Fruit fly (Drosophila melanogaster) whole organism, pupa: ENCODE data around the gene ham.

Source experiments
- CG10348 ChIP-seq: fragments of 200-800 bp; sonication (Bioruptor generic); IDR thresholded peaks from 2 replicates; pipeline ENCODE4 v1.3.6; 2022; ENCODE audit warnings: missing biosample characterization, missing genetic modification characterization
- CG12605 ChIP-seq: fragments of 200-800 bp; sonication (Bioruptor generic); IDR thresholded peaks from 2 replicates; pipeline ENCODE4 v1.3.6; 2022; ENCODE audit warnings: missing biosample characterization, missing genetic modification characterization
- CG13204 ChIP-seq: fragments of 200-800 bp; sonication (Bioruptor generic); optimal IDR thresholded peaks from 2 replicates; lab custom pipeline; 2018; ENCODE audit warnings: missing biosample characterization, mild to moderate bottlenecking, missing genetic modification characterization, moderate library complexity
- CG14655 ChIP-seq: fragments of 200-800 bp; sonication (Bioruptor generic); optimal IDR thresholded peaks from 3 replicates; lab custom pipeline; 2017; ENCODE audit warnings: mild to moderate bottlenecking, missing biosample characterization, missing genetic modification reagents, missing genetic modification characterization
- CG15710 ChIP-seq: fragments of 200-800 bp; sonication (Bioruptor generic); optimal IDR thresholded peaks from 2 replicates; lab custom pipeline; 2018; ENCODE audit warnings: missing biosample characterization, mild to moderate bottlenecking, missing genetic modification characterization, moderate library complexity
- CG17806 ChIP-seq: fragments of 200-800 bp; sonication (Bioruptor generic); optimal IDR thresholded peaks from 2 replicates; lab custom pipeline; 2018; ENCODE audit warnings: missing biosample characterization, mild to moderate bottlenecking, missing genetic modification characterization, moderate library complexity
- CG32121 ChIP-seq: fragments of 200-800 bp; sonication (Bioruptor generic); IDR thresholded peaks from 2 replicates; pipeline ENCODE4 v1.3.6; 2022; ENCODE audit warnings: missing biosample characterization, missing genetic modification characterization
- CG34367 ChIP-seq: fragments of 200-800 bp; sonication (Bioruptor generic); optimal IDR thresholded peaks from 2 replicates; lab custom pipeline; 2018; ENCODE audit warnings: missing biosample characterization, mild to moderate bottlenecking, missing genetic modification characterization
- CG4496 ChIP-seq: fragments of 200-800 bp; sonication (Bioruptor generic); IDR thresholded peaks from 3 replicates; pipeline ENCODE4 v1.3.6; 2022; ENCODE audit warnings: missing biosample characterization, missing genetic modification characterization
- CG8159 ChIP-seq: fragments of 200-800 bp; sonication (Bioruptor generic); optimal IDR thresholded peaks from 3 replicates; lab custom pipeline; 2018; ENCODE audit warnings: missing biosample characterization, mild to moderate bottlenecking, missing genetic modification characterization, moderate library complexity
- CG8301 ChIP-seq: fragments of 200-800 bp; sonication (Bioruptor generic); optimal IDR thresholded peaks from 2 replicates; lab custom pipeline; 2018; ENCODE audit warnings: missing biosample characterization, mild to moderate bottlenecking, missing genetic modification characterization
- CG9948 ChIP-seq: fragments of 200-800 bp; sonication (Bioruptor generic); optimal IDR thresholded peaks from 2 replicates; lab custom pipeline; 2018; ENCODE audit warnings: missing biosample characterization, mild to moderate bottlenecking, missing genetic modification characterization, moderate library complexity
- D1 ChIP-seq: fragments of 200-800 bp; sonication (Bioruptor generic); optimal IDR thresholded peaks from 2 replicates; lab custom pipeline; 2018; ENCODE audit warnings: missing biosample characterization, mild to moderate bottlenecking, missing genetic modification characterization, moderate library complexity
- EcR ChIP-seq: fragments of 200-800 bp; sonication (Bioruptor generic); optimal IDR thresholded peaks from 3 replicates; lab custom pipeline; 2019; ENCODE audit warnings: missing biosample characterization, missing genetic modification characterization, mild to moderate bottlenecking, moderate library complexity, missing genetic modification reagents
- Ets98B ChIP-seq: fragments of 200-800 bp; sonication (Bioruptor generic); IDR thresholded peaks from 2 replicates; pipeline ENCODE4 v1.3.6; 2022; ENCODE audit warnings: missing biosample characterization, missing genetic modification characterization
- Pif1A ChIP-seq: fragments of 200-800 bp; sonication (Bioruptor generic); optimal IDR thresholded peaks from 3 replicates; lab custom pipeline; 2016; ENCODE audit warnings: missing biosample characterization, missing genetic modification characterization
- Pif1B ChIP-seq: fragments of 200-800 bp; sonication (Bioruptor generic); optimal IDR thresholded peaks from 3 replicates; lab custom pipeline; 2016; ENCODE audit warnings: missing biosample characterization, missing genetic modification characterization
- Snoo ChIP-seq: fragments of 200-800 bp; sonication (Bioruptor generic); optimal IDR thresholded peaks from 3 replicates; lab custom pipeline; 2017; ENCODE audit warnings: missing biosample characterization, mild to moderate bottlenecking, missing genetic modification characterization, inconsistent platforms
- fd96Ca ChIP-seq: fragments of 200-800 bp; sonication (Bioruptor generic); IDR thresholded peaks from 3 replicates; pipeline ENCODE4 v1.3.6; 2022; ENCODE audit warnings: missing biosample characterization, missing genetic modification characterization
- gl ChIP-seq: fragments of 200-800 bp; sonication (Bioruptor generic); optimal IDR thresholded peaks from 2 replicates; lab custom pipeline; 2018; ENCODE audit warnings: missing biosample characterization, mild to moderate bottlenecking, missing genetic modification characterization
- rn ChIP-seq: fragments of 200-800 bp; sonication (Bioruptor generic); IDR thresholded peaks from 2 replicates; pipeline ENCODE4 v1.3.6; 2022; ENCODE audit warnings: missing biosample characterization, missing genetic modification characterization

The ham gene

DNA sequence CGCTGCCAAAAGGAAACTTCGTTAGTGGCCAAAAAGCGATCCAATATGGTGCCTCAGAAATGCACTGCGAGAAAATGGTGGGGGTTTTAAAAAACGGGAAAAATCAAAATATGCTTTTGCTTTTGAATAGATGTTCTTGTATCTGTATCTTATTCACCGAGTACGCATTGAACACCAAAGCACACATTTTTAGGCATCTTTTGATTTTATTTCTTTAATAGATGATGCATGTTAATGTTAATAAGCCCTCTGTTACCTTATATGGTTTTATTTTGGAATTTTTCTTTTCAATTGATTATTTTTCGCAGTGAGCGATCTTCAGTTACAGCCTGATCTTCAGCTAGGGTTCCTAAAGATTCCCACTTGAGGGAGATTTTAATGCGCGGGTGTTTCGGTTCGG is 48.8 kb downstream of the ham start:
- TF ChIP-seq CG34367 (tag; lab: Kevin White, UChicago) (no peak), CG9948 (peak; percentile 31), CG17806 (tag; lab: Kevin White, UChicago) (peak; percentile 15), CG32121 (GFP tag; lab: Robert Waterston, UW) (peak; percentile 75; the same call in 1 of the 2 replicates), CG13204 (GFP tag; lab: Kevin White, UChicago) (no peak), Snoo (tag; lab: Kevin White, UChicago) (no peak), Pif1B (peak; percentile 37), CG14655 (GFP tag; lab: Kevin White, UChicago) (peak; percentile 80), D1 (tag; lab: Kevin White, UChicago) (no peak), rn (no peak), Pif1A (peak; percentile 32), CG15710 (tag; lab: Kevin White, UChicago) (no peak), CG8159 (tag; lab: Kevin White, UChicago) (peak; percentile 18), Ets98B (GFP tag; lab: Robert Waterston, UW) (peak; percentile 56), fd96Ca (peak; percentile 70; the same call in 2 of the 3 replicates), EcR (GFP tag; lab: Kevin White, UChicago) (no peak), gl (tag; lab: Kevin White, UChicago) (no peak), CG4496 (GFP tag; lab: Robert Waterston, UW) (peak; percentile 63), CG12605 (GFP tag; lab: Robert Waterston, UW) (0 out of 2 replicates have a peak, but pooled peaks have one; percentile 22), CG10348 (GFP tag; lab: Robert Waterston, UW) (peak; percentile 60; the same call in 1 of the 2 replicates), CG8301 (tag; lab: Kevin White, UChicago) (peak; percentile 70)

dm6 chr2L:18742710-18743109 is 50.0 kb downstream of the ham start:
- no peak for TF ChIP-seq gl (tag; lab: Kevin White, UChicago)
- TF ChIP-seq CG32121 (GFP tag; lab: Robert Waterston, UW) = peak; percentile 24; the same call in 1 of the 2 replicates
- TF ChIP-seq D1 (tag; lab: Kevin White, UChicago) = no peak
- TF ChIP-seq CG34367 (tag; lab: Kevin White, UChicago) = no peak
- TF ChIP-seq CG14655 (GFP tag; lab: Kevin White, UChicago) = peak; percentile 54

- no peak for TF ChIP-seq CG13204 (GFP tag; lab: Kevin White, UChicago)
- TF ChIP-seq fd96Ca = no peak
- TF ChIP-seq CG10348 (GFP tag; lab: Robert Waterston, UW) = no peak
- TF ChIP-seq CG9948 = no peak
- TF ChIP-seq CG17806 (tag; lab: Kevin White, UChicago) = no peak
- TF ChIP-seq CG4496 (GFP tag; lab: Robert Waterston, UW) = no peak
- TF ChIP-seq D1 (tag; lab: Kevin White, UChicago) = no peak
- no peak for TF ChIP-seq CG8301 (tag; lab: Kevin White, UChicago)
- no peak for TF ChIP-seq CG32121 (GFP tag; lab: Robert Waterston, UW)
- no peak for TF ChIP-seq CG14655 (GFP tag; lab: Kevin White, UChicago)
- no peak for TF ChIP-seq Pif1A
- no peak for TF ChIP-seq rn
- no peak for TF ChIP-seq Snoo (tag; lab: Kevin White, UChicago)
- TF ChIP-seq gl (tag; lab: Kevin White, UChicago) = no peak
- no peak for TF ChIP-seq Ets98B (GFP tag; lab: Robert Waterston, UW)
- TF ChIP-seq Pif1B = no peak
- TF ChIP-seq CG34367 (tag; lab: Kevin White, UChicago) = no peak
- TF ChIP-seq CG12605 (GFP tag; lab: Robert Waterston, UW) = no peak
- TF ChIP-seq CG15710 (tag; lab: Kevin White, UChicago) = no peak
Measured at dm6 chr2L:18740010-18740409, 52.7 kb downstream of the ham start, which contains the start of the genes CG42752 and CG15167. TSS of gene CG42752 (minus strand) at chr2L:18740110. TSS of gene CG15167 (plus strand) at chr2L:18740358.

dm6 chr2L:18737239-18737638 is 55.5 kb downstream of the ham start:
- TF ChIP-seq Pif1B (no peak), CG32121 (GFP tag; lab: Robert Waterston, UW) (0 out of 2 replicates have a peak, but pooled peaks have one; percentile 38)

DNA sequence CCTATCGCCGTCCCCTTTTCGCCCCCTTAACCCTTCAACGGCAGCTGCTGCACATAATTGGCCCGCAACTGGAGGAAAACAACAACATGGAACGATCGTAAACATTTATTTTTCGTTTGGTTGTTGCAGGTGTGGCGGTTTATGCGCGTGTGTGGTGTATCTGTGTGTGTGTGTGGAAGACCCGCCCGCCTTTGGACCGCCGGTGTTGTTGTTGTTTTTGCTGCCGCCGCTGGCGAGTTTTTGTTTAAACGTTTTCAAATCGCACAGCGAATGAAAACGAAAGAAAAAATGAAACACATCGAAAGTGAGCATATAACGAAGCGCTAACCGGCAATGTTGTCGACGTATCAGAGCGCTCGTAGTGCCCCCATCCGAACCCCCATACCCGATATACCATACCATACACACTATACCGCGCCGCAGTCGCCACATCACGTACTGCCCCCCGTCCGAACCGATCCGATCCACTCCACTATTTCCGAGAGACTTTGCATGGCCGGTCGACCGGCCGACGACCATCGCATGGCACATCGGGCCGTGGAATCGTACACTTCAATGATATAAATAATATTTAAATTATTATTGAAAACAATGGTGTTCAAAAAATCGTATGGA is 57.0 kb downstream of the ham start:
- TF ChIP-seq CG12605 (GFP tag; lab: Robert Waterston, UW) (peak; percentile 10; the same call in 1 of the 2 replicates), CG8159 (tag; lab: Kevin White, UChicago) (no peak), CG32121 (GFP tag; lab: Robert Waterston, UW) (peak; percentile 7; the same call in 1 of the 2 replicates), CG15710 (tag; lab: Kevin White, UChicago) (no peak), CG17806 (tag; lab: Kevin White, UChicago) (no peak), CG13204 (GFP tag; lab: Kevin White, UChicago) (peak; percentile 45), Snoo (tag; lab: Kevin White, UChicago) (no peak), D1 (tag; lab: Kevin White, UChicago) (no peak), CG9948 (no peak), fd96Ca (0 out of 3 replicates have a peak, but pooled peaks have one; percentile 33), CG10348 (GFP tag; lab: Robert Waterston, UW) (0 out of 2 replicates have a peak, but pooled peaks have one; percentile 35), Ets98B (GFP tag; lab: Robert Waterston, UW) (no peak; the same call in 1 of the 2 replicates), CG8301 (tag; lab: Kevin White, UChicago) (no peak), CG34367 (tag; lab: Kevin White, UChicago) (no peak), CG4496 (GFP tag; lab: Robert Waterston, UW) (0 out of 3 replicates have a peak, but pooled peaks have one; percentile 32), EcR (GFP tag; lab: Kevin White, UChicago) (no peak), gl (tag; lab: Kevin White, UChicago) (no peak), CG14655 (GFP tag; lab: Kevin White, UChicago) (no peak), Pif1A (no peak), rn (no peak), Pif1B (no peak)
